Worm (Caenorhabditis elegans) whole organism, dauer: Measurements from ENCODE around the gene B0496.6.

Experiments used
- unc-62 ChIP-seq: sonication (generic microtip); optimal IDR thresholded peaks from 2 replicates; lab custom pipeline; 2017; ENCODE audit warnings: missing biosample characterization, missing genetic modification reagents, missing genetic modification characterization

Gene B0496.6

DNA sequence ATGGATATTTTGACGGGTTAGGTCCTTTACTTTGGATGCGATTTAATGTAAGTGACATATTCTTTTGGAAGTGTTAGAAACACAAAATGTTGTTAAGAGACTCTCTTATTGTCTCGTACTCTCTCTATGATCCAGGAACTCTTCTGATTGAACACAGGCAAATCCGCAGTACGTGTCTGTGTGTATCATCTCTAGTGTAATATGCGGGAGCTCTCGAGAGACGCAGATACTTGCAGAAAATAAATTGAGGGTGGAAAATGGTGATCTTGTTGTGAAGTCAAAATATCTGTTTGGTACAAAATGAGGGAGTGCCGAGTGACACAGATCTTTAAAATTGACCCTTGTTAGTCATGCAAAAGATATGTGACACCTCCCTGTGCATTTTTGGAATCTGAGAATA, 12.2 kb upstream of the B0496.6 start:
- no peak for TF ChIP-seq unc-62 (GFP tag; lab: Kevin White, UChicago)

DNA sequence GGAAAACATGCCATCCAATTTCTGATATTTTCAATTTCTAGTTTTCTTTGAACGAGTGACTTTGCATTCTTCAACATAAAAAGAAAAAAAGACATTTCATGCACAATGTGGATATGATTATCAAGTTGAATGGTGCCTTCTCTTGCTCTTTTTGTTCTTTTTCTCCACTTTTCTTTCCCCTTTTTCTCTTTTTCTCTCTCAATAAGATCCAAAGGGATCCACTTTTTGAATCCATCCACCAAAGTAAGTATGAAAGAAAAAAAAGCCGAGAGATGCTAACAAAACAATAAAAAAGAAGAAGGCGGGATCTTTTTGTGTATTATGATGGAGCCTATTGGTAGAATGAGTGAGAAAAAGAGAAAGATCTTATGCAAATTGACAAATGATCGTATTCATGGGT, 11.6 kb upstream of the B0496.6 start:
- no peak for TF ChIP-seq unc-62 (GFP tag; lab: Kevin White, UChicago)

DNA sequence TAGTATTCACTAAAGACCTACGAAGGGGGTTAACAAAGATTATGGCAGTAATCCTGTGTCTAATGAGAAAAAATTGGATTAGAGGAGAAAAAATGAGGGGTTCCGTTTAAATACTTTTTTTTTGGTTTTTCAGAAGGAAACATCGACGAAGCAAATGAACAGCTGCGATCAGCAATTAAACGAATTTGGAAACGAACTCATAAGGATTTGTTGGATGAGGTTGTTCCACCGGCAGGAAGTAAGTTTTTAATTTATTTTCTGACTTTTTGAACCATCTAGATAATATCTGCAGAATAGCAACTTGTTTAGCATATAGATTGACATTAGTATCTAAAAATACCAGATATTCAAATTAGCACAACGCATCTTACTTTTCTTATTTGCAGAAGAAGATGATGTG, 5.3 kb upstream of the B0496.6 start:
- TF ChIP-seq unc-62 (GFP tag; lab: Kevin White, UChicago) = no peak

DNA sequence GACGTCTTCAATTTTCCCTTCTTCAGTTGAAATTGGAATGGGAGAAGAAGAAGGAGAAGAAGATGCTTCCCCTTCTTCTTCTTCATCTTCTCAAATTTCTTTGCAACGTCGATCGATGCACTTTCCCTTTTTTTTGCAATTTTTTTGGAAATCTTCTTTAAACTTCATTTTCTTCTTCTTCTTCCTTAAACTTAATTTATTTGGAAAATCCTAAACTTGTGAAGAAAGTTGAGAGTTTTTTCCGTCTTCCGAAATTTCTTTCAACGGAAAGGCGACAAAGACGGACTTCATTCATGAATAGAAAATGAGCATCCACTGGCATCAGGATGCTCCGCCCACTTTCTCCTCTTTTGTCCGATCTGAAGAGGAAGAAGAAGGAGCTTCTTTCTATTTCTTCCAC, 4.8 kb upstream of the B0496.6 start:
- TF ChIP-seq unc-62 (GFP tag; lab: Kevin White, UChicago) = no peak

DNA sequence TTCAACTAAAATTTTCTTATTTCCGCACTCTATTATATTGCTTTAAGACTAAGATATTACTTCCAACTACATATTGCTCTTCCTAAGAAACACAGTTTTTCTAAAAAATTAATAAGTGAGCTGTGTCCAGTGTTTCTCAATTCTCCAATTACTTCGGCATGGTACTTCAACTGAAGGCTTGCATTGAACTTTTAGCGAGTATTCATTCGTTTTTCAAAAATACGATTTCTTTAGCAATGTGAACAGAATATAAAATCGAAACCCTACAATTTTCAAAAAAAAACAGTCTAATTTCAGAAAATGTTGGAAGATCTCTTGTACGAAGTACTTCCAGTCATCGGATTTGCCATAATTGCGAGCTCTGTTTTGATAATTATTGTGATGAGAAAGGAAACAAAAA, 2.0 kb downstream of the B0496.6 start, which contains the start of gene srtx-1:
Gene srtx-1, plus strand, starts transcription at position 301 of the 400 bp plus-strand sequence.
- TF ChIP-seq unc-62 (GFP tag; lab: Kevin White, UChicago) = no peak

DNA sequence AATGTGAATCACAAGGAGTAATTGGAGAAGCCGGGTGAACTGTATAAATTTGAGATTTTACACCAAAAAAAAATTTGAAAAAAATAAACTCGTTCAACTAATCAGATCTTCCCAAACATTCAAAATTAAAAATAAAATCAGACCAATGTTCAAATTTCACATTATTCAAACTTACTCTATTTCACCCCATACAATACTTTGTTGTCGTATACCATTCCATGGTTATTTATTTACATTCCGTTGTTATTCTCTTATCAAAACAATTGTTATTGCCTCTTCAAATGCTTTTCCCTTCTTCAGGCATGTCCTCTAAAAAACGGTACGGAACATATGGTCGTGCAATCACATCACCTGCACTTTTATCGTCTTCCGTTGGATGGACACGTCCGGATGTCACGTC, 5.3 kb downstream of the B0496.6 start, which contains the start of gene unc-82:
Gene unc-82, plus strand, starts transcription at position 301 of the 400 bp plus-strand sequence.
- TF ChIP-seq unc-62 (GFP tag; lab: Kevin White, UChicago) = no peak

DNA sequence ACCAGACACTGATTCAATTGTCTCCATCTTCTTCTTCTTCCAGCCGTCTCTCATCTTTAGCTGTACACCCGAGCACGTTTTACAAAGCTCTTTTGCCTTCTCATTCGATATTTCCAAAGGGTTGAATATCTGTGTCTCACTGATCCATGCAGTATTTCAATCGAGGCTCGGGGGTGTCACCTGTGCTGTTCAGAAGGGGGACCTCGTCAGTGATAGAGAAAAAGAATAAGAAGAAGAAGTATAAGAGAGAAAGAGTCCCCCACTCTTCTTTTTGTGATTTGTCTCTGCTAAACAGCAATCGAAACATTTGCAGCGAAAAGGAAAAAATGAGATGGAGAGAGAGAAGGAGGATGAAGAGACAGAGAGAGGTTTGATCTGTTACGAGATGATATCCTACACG, 7.1 kb downstream of the B0496.6 start:
- TF ChIP-seq unc-62 (GFP tag; lab: Kevin White, UChicago) = no peak

DNA sequence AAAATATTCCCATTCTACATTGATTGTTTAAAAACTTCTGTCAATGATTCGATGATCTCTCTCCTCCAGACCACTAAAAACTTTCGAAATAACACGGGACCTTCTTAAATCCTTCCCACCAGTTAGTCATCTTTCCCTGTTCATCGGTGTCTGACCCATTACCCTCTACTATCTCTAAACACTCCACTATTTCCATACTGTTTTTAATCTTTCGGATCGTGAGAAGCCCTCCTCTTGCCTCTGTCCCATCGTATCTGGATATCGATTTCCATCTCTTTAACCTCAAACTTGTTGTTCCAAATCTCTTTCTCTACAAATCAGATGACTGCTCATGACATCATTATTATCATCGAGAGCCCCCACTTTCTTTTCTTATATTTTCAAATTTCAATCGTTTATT, 9.4 kb downstream of the B0496.6 start:
- TF ChIP-seq unc-62 (GFP tag; lab: Kevin White, UChicago) = no peak

DNA sequence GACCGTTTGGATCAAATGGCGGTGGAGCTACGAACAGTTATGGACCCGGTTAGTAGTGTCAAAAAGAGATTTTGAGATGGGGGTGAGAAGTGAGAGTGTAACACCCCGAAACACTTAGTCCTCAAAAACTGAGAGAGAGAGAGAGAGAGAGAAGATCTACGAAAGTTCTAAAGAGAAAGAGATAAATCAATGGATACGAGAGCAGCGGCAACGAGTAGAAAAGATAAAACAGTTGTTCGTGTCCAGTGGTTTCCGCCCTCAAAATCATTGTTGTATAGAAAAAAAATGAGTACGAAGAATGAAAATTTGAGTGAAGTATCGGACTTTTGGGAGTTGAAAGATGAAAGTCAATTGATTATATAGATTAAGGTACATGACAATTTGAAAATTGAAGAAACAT, 10.1 kb downstream of the B0496.6 start:
- no peak for TF ChIP-seq unc-62 (GFP tag; lab: Kevin White, UChicago)

DNA sequence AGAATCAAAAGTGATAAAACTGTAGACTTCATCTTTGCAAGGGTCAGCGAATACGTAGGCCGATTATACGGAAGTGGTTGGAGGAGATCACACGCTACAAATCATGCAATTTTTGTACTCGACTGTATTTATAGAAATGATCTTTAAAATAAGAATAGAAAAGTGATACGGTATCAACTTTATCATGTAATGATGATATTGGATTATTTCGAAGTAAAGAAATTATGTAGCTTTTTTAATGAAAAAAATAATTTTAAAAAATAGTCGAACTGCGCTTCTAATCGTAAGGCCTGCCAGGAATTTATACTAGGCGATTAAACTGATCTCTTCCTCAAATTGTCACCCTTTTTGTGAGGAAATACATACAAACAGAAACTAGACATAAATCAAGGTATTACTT, 14.9 kb downstream of the B0496.6 start, which contains the start of gene B0496.11:
Gene B0496.11, minus strand, starts transcription at position 101 of the 400 bp plus-strand sequence.
- no peak for TF ChIP-seq unc-62 (GFP tag; lab: Kevin White, UChicago)

DNA sequence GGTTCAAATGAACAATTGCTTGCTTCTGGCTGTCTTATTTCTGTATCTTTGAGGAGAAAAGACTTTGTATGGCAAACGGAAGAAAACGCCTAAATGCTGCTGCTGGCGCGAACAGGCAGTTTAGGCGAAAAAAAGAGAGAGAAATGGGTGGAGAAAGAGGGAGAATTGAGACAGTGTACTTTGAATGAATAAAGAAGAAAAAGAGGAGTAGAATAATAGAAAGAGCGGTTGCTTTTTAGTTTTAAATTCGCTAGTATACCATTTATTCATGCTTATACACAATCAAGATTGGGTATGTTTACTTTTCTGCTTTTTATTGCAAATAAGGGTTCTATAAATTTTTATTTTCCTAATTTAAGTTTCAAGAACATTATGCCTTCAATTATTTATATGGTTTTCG, 20.5 kb downstream of the B0496.6 start:
- no peak for TF ChIP-seq unc-62 (GFP tag; lab: Kevin White, UChicago)

DNA sequence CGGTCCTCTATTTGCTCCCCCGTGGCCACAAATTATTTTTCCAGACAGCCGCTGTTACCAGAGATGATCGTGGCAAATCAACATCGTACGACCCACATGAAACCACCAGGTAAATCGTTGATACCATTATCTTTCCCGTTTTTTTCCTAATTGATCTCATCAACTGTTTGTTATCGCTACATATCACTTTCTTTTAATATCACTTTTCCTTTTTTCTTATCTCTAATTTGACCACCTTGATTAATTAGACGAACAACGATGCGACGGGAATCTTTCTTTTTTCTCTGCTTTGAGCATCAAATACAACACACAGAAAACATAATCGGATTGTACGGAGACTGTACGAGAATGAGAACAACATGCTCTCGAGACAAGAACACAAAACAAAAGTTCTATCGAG, 21.3 kb downstream of the B0496.6 start:
- no peak for TF ChIP-seq unc-62 (GFP tag; lab: Kevin White, UChicago)

DNA sequence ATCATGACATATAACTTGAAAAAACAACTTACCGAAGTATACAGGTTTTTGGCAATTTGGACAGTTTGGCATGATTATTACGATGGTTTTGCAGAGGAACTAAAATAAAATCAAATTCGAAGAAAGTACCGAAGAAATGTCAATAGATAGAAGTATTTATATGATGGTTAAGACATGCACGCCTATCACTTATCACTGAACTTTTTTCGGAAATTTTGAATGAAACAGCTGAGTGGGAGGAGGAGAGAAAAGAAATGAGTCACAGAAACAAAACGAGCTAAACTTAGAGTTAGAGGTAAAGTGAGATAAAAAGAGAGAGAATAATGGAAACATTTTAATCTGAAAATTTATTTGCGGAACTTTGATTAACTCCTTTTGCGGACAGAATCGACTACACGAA, 26.3 kb downstream of the B0496.6 start, which contains the start of gene valv-1:
Gene valv-1, minus strand, starts transcription at position 101 of the 400 bp plus-strand sequence.
- no peak for TF ChIP-seq unc-62 (GFP tag; lab: Kevin White, UChicago)

DNA sequence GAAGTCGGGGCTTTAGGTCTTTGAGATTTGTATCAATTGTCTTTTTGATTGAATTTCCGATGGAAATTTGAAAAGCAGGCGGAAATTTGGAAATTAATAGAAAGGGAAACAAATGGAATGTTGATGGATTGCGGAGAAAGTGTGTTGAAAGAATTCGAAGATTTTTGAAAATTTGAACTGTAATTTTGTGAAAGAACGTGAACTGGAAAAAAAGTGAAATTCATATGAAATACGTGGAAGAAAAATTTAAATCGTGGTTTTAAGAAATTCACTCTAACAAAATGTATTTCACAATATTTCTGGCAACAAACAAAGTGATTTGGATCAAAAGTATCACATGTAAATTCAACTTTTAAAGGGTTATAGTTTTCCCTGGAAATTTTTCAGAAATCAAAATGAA, 27.1 kb downstream of the B0496.6 start, which contains the start of gene B0496.1:
Gene B0496.1, plus strand, starts transcription at position 301 of the 400 bp plus-strand sequence.
- TF ChIP-seq unc-62 (GFP tag; lab: Kevin White, UChicago) = no peak

DNA sequence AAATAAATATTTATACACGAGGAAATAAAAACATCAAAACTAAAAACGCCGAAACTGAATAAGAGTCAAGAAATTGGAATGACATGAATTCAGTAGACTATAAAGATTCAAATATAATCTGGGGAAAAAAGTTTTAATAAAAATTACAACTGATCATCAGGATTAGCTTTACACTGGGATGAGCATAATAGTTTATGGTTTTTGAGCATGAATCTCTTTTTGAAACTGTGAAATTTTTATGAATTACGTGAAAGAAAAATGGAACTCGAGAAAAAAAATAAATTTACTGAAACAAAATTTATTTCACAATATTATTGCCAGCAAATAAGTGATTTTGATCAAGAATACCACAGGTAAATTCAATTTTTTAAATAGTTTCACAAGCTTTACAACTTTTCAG, 28.6 kb downstream of the B0496.6 start, which contains the start of gene B0496.2:
Gene B0496.2, plus strand, starts transcription at position 301 of the 400 bp plus-strand sequence.
- no peak for TF ChIP-seq unc-62 (GFP tag; lab: Kevin White, UChicago)

DNA sequence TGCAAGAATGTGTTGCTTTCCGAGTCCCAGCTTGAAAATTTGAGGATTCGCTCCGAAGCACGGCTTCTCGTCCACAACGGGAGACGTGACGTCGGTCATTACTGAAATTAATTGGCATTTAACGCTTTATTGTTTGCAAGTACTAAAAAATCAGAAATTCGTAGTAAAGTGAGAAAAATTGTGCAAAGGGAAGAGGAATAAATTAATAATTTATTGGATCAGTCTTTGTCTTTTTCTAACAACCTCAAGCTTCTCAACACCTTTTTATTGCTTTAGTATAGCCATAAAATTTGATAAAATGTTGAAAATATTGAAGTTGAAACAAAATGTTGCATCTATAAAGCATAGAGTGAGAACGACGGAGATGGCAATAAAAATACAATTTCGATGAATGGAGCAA, 32.4 kb downstream of the B0496.6 start, which contains the start of gene tes-1:
Gene tes-1, minus strand, starts transcription at position 101 of the 400 bp plus-strand sequence.
- no peak for TF ChIP-seq unc-62 (GFP tag; lab: Kevin White, UChicago)

DNA sequence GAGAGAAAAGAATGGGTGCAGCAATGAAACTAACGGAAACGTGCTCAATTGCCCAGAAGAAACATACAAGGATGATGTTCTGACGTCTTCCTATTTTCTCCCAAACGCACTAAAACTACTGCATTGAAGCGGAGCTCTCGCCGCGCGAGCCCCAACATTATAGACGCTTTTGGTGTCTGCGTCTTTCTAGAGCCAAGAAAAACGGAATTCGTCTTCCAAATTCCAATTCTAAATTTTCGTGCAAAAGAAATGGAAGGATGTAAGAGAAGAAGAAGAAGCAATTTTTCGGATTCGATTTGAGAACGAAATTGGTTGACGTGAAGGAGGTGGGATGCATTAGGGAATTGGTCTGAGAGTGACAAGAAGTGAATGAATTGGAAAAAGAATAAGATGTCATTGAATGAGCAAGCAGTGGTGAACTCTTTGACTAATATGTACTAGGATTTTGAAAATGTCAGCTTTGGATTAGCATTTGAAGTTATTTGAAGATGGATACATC, 34.8 kb downstream of the B0496.6 start:
- TF ChIP-seq unc-62 (GFP tag; lab: Kevin White, UChicago) = no peak
